Worm (Caenorhabditis elegans) whole organism, L3 larva: ENCODE measurements around the gene elo-1.
A peak's percentile ranks its signal among the peaks of the same experiment; 100 is the strongest.

ENCODE experiments used
- ama-1 ChIP-seq: fragments of 150-350 bp; optimal IDR thresholded peaks from 2 replicates; lab custom pipeline; 2018
- fkh-2 ChIP-seq: fragments of 150-350 bp; optimal IDR thresholded peaks from 2 replicates; lab custom pipeline; 2014; ENCODE audit warnings: missing biosample characterization, missing genetic modification reagents, missing genetic modification characterization
- nfya-1 ChIP-seq: sonication (generic microtip); optimal IDR thresholded peaks from 2 replicates; lab custom pipeline; 2017; ENCODE audit warnings: missing genetic modification characterization, mild to moderate bottlenecking, missing compliant biosample characterization, antibody characterized with exemption, moderate library complexity; ENCODE audit not compliant: insufficient read depth
- nhr-237 ChIP-seq: fragments of 150-350 bp; optimal IDR thresholded peaks from 2 replicates; lab custom pipeline; 2014; ENCODE audit warnings: missing biosample characterization, missing genetic modification characterization
- nhr-76 ChIP-seq: fragments of 150-350 bp; sonication (generic microtip); optimal IDR thresholded peaks from 5 replicates; lab custom pipeline; 2014; ENCODE audit warnings: missing biosample characterization, missing genetic modification characterization
- pha-4 ChIP-seq: fragments of 150-350 bp; optimal IDR thresholded peaks from 2 replicates; lab custom pipeline; 2014; ENCODE audit warnings: missing biosample characterization, missing genetic modification reagents, missing genetic modification characterization
- skn-1 ChIP-seq: fragments of 150-350 bp; optimal IDR thresholded peaks from 2 replicates; lab custom pipeline; 2014; ENCODE audit warnings: missing biosample characterization, missing genetic modification characterization
- snpc-4 ChIP-seq: fragments of 150-350 bp; optimal IDR thresholded peaks from 2 replicates; lab custom pipeline; 2014; ENCODE audit warnings: missing biosample characterization, missing genetic modification characterization

- TF ChIP-seq snpc-4 (tag; lab: Kevin White, UChicago) (no peak), nfya-1 (peak; percentile 2), pha-4 (tag; lab: Kevin White, UChicago) (no peak), skn-1 (tag; lab: Kevin White, UChicago) (no peak), nhr-237 (tag; lab: Kevin White, UChicago) (no peak), fkh-2 (tag; lab: Kevin White, UChicago) (no peak), ama-1 (lab: Kevin White, UChicago) (no peak), nhr-76 (tag; lab: Kevin White, UChicago) (no peak)
These were observed 15.7 kb upstream of the elo-1 start, which contains the start of gene C33A12.4 for ce11 chrIV:9510439-9510838.
